Fruit fly (Drosophila melanogaster) whole organism, prepupa: Measurements from ENCODE around the gene P5CDh1.

Source experiments
- CG10631 ChIP-seq: fragments of 200-800 bp; sonication (Bioruptor generic); optimal IDR thresholded peaks from 2 replicates; lab custom pipeline; 2016; ENCODE audit warnings: missing biosample characterization, missing genetic modification characterization
- CG11294 ChIP-seq: fragments of 200-800 bp; sonication (Bioruptor generic); IDR thresholded peaks from 2 replicates; pipeline ENCODE4 v1.3.6; 2022; ENCODE audit warnings: missing biosample characterization, missing genetic modification characterization
- CG11762 ChIP-seq: fragments of 200-800 bp; sonication (Bioruptor generic); optimal IDR thresholded peaks from 3 replicates; lab custom pipeline; 2016; ENCODE audit warnings: missing biosample characterization, missing genetic modification characterization; ENCODE audit not compliant: insufficient read depth
- CG11902 ChIP-seq: fragments of 200-800 bp; sonication (Bioruptor generic); optimal IDR thresholded peaks from 3 replicates; lab custom pipeline; 2016; ENCODE audit warnings: missing biosample characterization, missing genetic modification characterization
- CG1621 ChIP-seq: fragments of 200-800 bp; sonication (Bioruptor generic); optimal IDR thresholded peaks from 3 replicates; lab custom pipeline; 2018; ENCODE audit warnings: missing biosample characterization, mild to moderate bottlenecking, missing genetic modification characterization
- CG16779 ChIP-seq: fragments of 200-800 bp; sonication (Bioruptor generic); optimal IDR thresholded peaks from 3 replicates; lab custom pipeline; 2017; ENCODE audit warnings: missing biosample characterization, mild to moderate bottlenecking, missing genetic modification characterization
- CG3032 ChIP-seq: fragments of 200-800 bp; optimal IDR thresholded peaks from 2 replicates; lab custom pipeline; 2019; ENCODE audit warnings: missing biosample characterization, mild to moderate bottlenecking, missing genetic modification characterization, moderate library complexity
- CG31627 ChIP-seq: fragments of 200-800 bp; sonication (Bioruptor generic); optimal IDR thresholded peaks from 3 replicates; lab custom pipeline; 2016; ENCODE audit warnings: missing biosample characterization, missing genetic modification characterization
- CG32006 ChIP-seq: fragments of 200-800 bp; sonication (Bioruptor generic); optimal IDR thresholded peaks from 3 replicates; lab custom pipeline; 2017; ENCODE audit warnings: missing biosample characterization, mild to moderate bottlenecking, missing genetic modification characterization
- CG34406 ChIP-seq: fragments of 200-800 bp; sonication (Bioruptor generic); optimal IDR thresholded peaks from 3 replicates; lab custom pipeline; 2016; ENCODE audit warnings: missing biosample characterization, missing genetic modification characterization
- CG3919 ChIP-seq: fragments of 200-800 bp; sonication (Bioruptor generic); optimal IDR thresholded peaks from 3 replicates; lab custom pipeline; 2016; ENCODE audit warnings: missing biosample characterization, missing genetic modification characterization
- CG6163 ChIP-seq: fragments of 200-800 bp; sonication (Bioruptor generic); IDR thresholded peaks from 3 replicates; pipeline ENCODE4 v1.3.6; 2022; ENCODE audit warnings: missing biosample characterization, missing genetic modification characterization
- CG6276 ChIP-seq: fragments of 200-800 bp; sonication (Bioruptor generic); optimal IDR thresholded peaks from 2 replicates; lab custom pipeline; 2017; ENCODE audit warnings: missing biosample characterization, mild to moderate bottlenecking, missing genetic modification characterization
- CG6792 ChIP-seq: fragments of 200-800 bp; sonication (Bioruptor generic); optimal IDR thresholded peaks from 3 replicates; lab custom pipeline; 2016; ENCODE audit warnings: missing biosample characterization, missing genetic modification characterization
- CG6808 ChIP-seq: fragments of 200-800 bp; sonication (Bioruptor generic); optimal IDR thresholded peaks from 3 replicates; lab custom pipeline; 2017; ENCODE audit warnings: missing biosample characterization, missing genetic modification characterization, mild to moderate bottlenecking, moderate library complexity, missing genetic modification reagents
- CG6854 ChIP-seq: fragments of 200-800 bp; sonication (Bioruptor generic); optimal IDR thresholded peaks from 2 replicates; lab custom pipeline; 2017; ENCODE audit warnings: missing biosample characterization, mild to moderate bottlenecking, missing genetic modification characterization
- CG7368 ChIP-seq: fragments of 200-800 bp; sonication (Bioruptor generic); optimal IDR thresholded peaks from 3 replicates; lab custom pipeline; 2016; ENCODE audit warnings: missing biosample characterization, missing genetic modification characterization
- CG8319 ChIP-seq: fragments of 200-800 bp; sonication (Bioruptor generic); optimal IDR thresholded peaks from 3 replicates; lab custom pipeline; 2016; ENCODE audit warnings: missing biosample characterization, missing genetic modification characterization
- CG8632 ChIP-seq: fragments of 200-800 bp; sonication (Bioruptor generic); optimal IDR thresholded peaks from 3 replicates; lab custom pipeline; 2016; ENCODE audit warnings: missing biosample characterization, missing genetic modification characterization
- Eip78C ChIP-seq: fragments of 200-800 bp; sonication (Bioruptor generic); peaks from one replicate; lab custom pipeline; 2016; ENCODE audit warnings: missing biosample characterization, missing genetic modification characterization
- Ets21C ChIP-seq: fragments of 200-800 bp; sonication (Bioruptor generic); optimal IDR thresholded peaks from 3 replicates; lab custom pipeline; 2016; ENCODE audit warnings: missing biosample characterization, missing genetic modification characterization
- Ets96B ChIP-seq: fragments of 200-800 bp; optimal IDR thresholded peaks from 2 replicates; lab custom pipeline; 2019; ENCODE audit warnings: missing biosample characterization, mild to moderate bottlenecking, missing genetic modification characterization, moderate library complexity
- Gug ChIP-seq: fragments of 200-800 bp; sonication (Bioruptor generic); IDR thresholded peaks from 2 replicates; pipeline ENCODE4 v1.3.6; 2022; ENCODE audit warnings: missing biosample characterization, missing genetic modification characterization
- Hr38 ChIP-seq: sonication (Bioruptor generic); optimal IDR thresholded peaks from 2 replicates; lab custom pipeline; 2016; ENCODE audit warnings: missing biosample characterization, missing genetic modification characterization
- Hr39 ChIP-seq: fragments of 200-800 bp; sonication (Bioruptor generic); optimal IDR thresholded peaks from 2 replicates; lab custom pipeline; 2016; ENCODE audit warnings: missing biosample characterization, missing genetic modification characterization
- Hr4 ChIP-seq: fragments of 200-800 bp; sonication (Bioruptor generic); optimal IDR thresholded peaks from 3 replicates; lab custom pipeline; 2016; ENCODE audit warnings: missing biosample characterization, missing genetic modification characterization
- Lpt ChIP-seq: fragments of 200-800 bp; sonication (Bioruptor generic); optimal IDR thresholded peaks from 3 replicates; lab custom pipeline; 2016; ENCODE audit warnings: missing biosample characterization, missing genetic modification characterization
- Met ChIP-seq: fragments of 200-800 bp; sonication (Bioruptor generic); optimal IDR thresholded peaks from 3 replicates; lab custom pipeline; 2016; ENCODE audit warnings: missing biosample characterization, missing genetic modification characterization
- OdsH ChIP-seq: fragments of 200-800 bp; sonication (Bioruptor generic); optimal IDR thresholded peaks from 3 replicates; lab custom pipeline; 2016; ENCODE audit warnings: missing biosample characterization, missing genetic modification characterization
- Smox ChIP-seq: fragments of 200-800 bp; sonication (Bioruptor generic); optimal IDR thresholded peaks from 3 replicates; lab custom pipeline; 2016; ENCODE audit warnings: missing biosample characterization, missing genetic modification characterization
- Sox102F ChIP-seq: fragments of 200-800 bp; sonication (Bioruptor generic); optimal IDR thresholded peaks from 2 replicates; lab custom pipeline; 2016; ENCODE audit warnings: missing biosample characterization, mild to moderate bottlenecking, missing genetic modification characterization
- Sox14 ChIP-seq: fragments of 200-800 bp; sonication (Bioruptor generic); optimal IDR thresholded peaks from 3 replicates; lab custom pipeline; 2016; ENCODE audit warnings: missing biosample characterization, missing genetic modification characterization
- Sox15 ChIP-seq: fragments of 200-800 bp; sonication (Bioruptor generic); optimal IDR thresholded peaks from 3 replicates; lab custom pipeline; 2016; ENCODE audit warnings: missing biosample characterization, missing genetic modification characterization
- achi ChIP-seq: fragments of 200-800 bp; sonication (Bioruptor generic); optimal IDR thresholded peaks from 3 replicates; lab custom pipeline; 2016; ENCODE audit warnings: missing biosample characterization, missing genetic modification characterization
- acj6 ChIP-seq: fragments of 200-800 bp; sonication (Bioruptor generic); optimal IDR thresholded peaks from 3 replicates; lab custom pipeline; 2016; ENCODE audit warnings: missing biosample characterization, missing genetic modification characterization
- cyc ChIP-seq: fragments of 200-800 bp; sonication (Bioruptor generic); optimal IDR thresholded peaks from 3 replicates; lab custom pipeline; 2016; ENCODE audit warnings: missing biosample characterization, missing genetic modification characterization
- dac ChIP-seq: fragments of 200-800 bp; sonication (Bioruptor generic); optimal IDR thresholded peaks from 2 replicates; lab custom pipeline; 2017; ENCODE audit warnings: missing biosample characterization, mild to moderate bottlenecking, missing genetic modification characterization
- dsx ChIP-seq: fragments of 200-800 bp; optimal IDR thresholded peaks from 3 replicates; lab custom pipeline; 2019; ENCODE audit warnings: missing biosample characterization, mild to moderate bottlenecking, missing genetic modification characterization, moderate library complexity; ENCODE audit not compliant: poor library complexity, severe bottlenecking
- esn ChIP-seq: fragments of 200-800 bp; sonication (Bioruptor generic); optimal IDR thresholded peaks from 2 replicates; lab custom pipeline; 2016; ENCODE audit warnings: missing biosample characterization, mild to moderate bottlenecking, missing genetic modification characterization, moderate library complexity
- fd59A ChIP-seq: fragments of 200-800 bp; sonication (Bioruptor generic); optimal IDR thresholded peaks from 2 replicates; lab custom pipeline; 2017; ENCODE audit warnings: missing biosample characterization, mild to moderate bottlenecking, missing genetic modification characterization, missing genetic modification reagents
- fd85E ChIP-seq: fragments of 200-800 bp; sonication (Bioruptor generic); optimal IDR thresholded peaks from 3 replicates; lab custom pipeline; 2016; ENCODE audit warnings: missing biosample characterization, missing genetic modification characterization
- fkh ChIP-seq: fragments of 200-800 bp; sonication (Bioruptor generic); optimal IDR thresholded peaks from 3 replicates; lab custom pipeline; 2017; ENCODE audit warnings: missing biosample characterization, mild to moderate bottlenecking, missing genetic modification characterization, moderate library complexity
- lz ChIP-seq: fragments of 200-800 bp; sonication (Bioruptor generic); optimal IDR thresholded peaks from 3 replicates; lab custom pipeline; 2016; ENCODE audit warnings: missing biosample characterization, missing genetic modification characterization
- net ChIP-seq: fragments of 200-800 bp; sonication (Bioruptor generic); optimal IDR thresholded peaks from 3 replicates; lab custom pipeline; 2016; ENCODE audit warnings: missing biosample characterization, missing genetic modification characterization
- pdm3 ChIP-seq: fragments of 200-800 bp; sonication (Bioruptor generic); optimal IDR thresholded peaks from 3 replicates; lab custom pipeline; 2016; ENCODE audit warnings: missing biosample characterization, missing genetic modification characterization
- spab ChIP-seq: fragments of 200-800 bp; sonication (Bioruptor generic); optimal IDR thresholded peaks from 2 replicates; lab custom pipeline; 2017; ENCODE audit warnings: missing biosample characterization, mild to moderate bottlenecking, missing genetic modification characterization, missing genetic modification reagents
- ss ChIP-seq, 2 experiments: fragments of 200-800 bp; sonication (Bioruptor generic); optimal IDR thresholded peaks; 2 replicates in 1 of 2; 3 replicates in 1 of 2; lab custom pipeline; 2017 to 2018; ENCODE audit warnings: mild to moderate bottlenecking in 2 of 2, missing biosample characterization in 2 of 2, missing genetic modification characterization in 2 of 2, moderate library complexity in 1 of 2
- topi ChIP-seq: fragments of 200-800 bp; sonication (Bioruptor generic); optimal IDR thresholded peaks from 3 replicates; lab custom pipeline; 2016; ENCODE audit warnings: missing biosample characterization, missing genetic modification characterization

The P5CDh1 gene

DNA sequence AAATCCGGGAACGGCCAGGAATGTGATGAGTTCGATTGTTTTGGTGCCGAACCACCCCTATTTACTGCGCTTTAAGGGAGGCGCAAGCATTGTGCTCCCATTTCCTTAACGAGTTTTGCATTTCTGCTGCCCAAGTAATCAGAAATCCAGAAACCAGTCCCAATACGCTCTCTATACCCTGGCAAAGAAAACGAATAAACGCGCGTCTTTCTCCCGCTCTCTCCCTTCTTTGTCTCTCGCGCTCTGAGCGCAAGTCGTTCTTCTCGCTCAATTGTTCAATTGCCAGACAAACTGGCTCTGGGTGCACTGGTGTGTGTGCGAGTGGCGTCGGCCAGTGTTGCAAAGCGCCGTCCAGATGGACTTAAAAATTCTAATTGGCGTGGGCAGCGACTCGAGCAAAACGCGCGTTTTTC is 39.2 kb upstream of the P5CDh1 start (continued):
- TF ChIP-seq CG16779 (tag; lab: Kevin White, UChicago) (peak; percentile 92), fd59A (GFP tag; lab: Kevin White, UChicago) (peak; percentile 92), CG11762 (GFP tag; lab: Kevin White, UChicago) (peak; percentile 92), Sox14 (GFP tag; lab: Kevin White, UChicago) (peak; percentile 99), Lpt (peak; percentile 92), net (GFP tag; lab: Kevin White, UChicago) (peak; percentile 98), CG7368 (GFP tag; lab: Kevin White, UChicago) (peak; percentile 99), fd85E (peak; percentile 95), CG1621 (tag; lab: Kevin White, UChicago) (peak; percentile 95), CG6792 (GFP tag; lab: Kevin White, UChicago) (peak; percentile 99), cyc (GFP tag; lab: Kevin White, UChicago) (peak; percentile 99), Hr38 (peak; percentile 78), lz (peak; percentile 99), Smox (GFP tag; lab: Kevin White, UChicago) (peak; percentile 98), acj6 (GFP tag; lab: Kevin White, UChicago) (peak; percentile 98), CG6163 (GFP tag; lab: Robert Waterston, UW) (peak; percentile 99), dac (peak; percentile 92), Hr4 (GFP tag; lab: Kevin White, UChicago) (peak; percentile 97), ss (GFP tag; optimal IDR thresholded peaks at IDR 0.05; lab: Kevin White, UChicago) (peak; percentile 85 to 94), Sox15 (GFP tag; lab: Kevin White, UChicago) (peak; percentile 98), CG10631 (peak; percentile 96), OdsH (peak; percentile 98), CG32006 (GFP tag; lab: Kevin White, UChicago) (peak; percentile 96), Met (GFP tag; lab: Kevin White, UChicago) (peak; percentile 98), CG6808 (GFP tag; lab: Kevin White, UChicago) (peak; percentile 90), CG8632 (GFP tag; lab: Kevin White, UChicago) (peak; percentile 97), pdm3 (GFP tag; lab: Kevin White, UChicago) (peak; percentile 99), Hr39 (GFP tag; lab: Kevin White, UChicago) (peak; percentile 99), Ets21C (GFP tag; lab: Kevin White, UChicago) (peak; percentile 98), CG6276 (GFP tag; lab: Kevin White, UChicago) (peak; percentile 89), spab (GFP tag; lab: Kevin White, UChicago) (peak; percentile 94), CG3032 (peak; percentile 95), Gug (GFP tag; lab: Robert Waterston, UW) (peak; percentile 97)

DNA sequence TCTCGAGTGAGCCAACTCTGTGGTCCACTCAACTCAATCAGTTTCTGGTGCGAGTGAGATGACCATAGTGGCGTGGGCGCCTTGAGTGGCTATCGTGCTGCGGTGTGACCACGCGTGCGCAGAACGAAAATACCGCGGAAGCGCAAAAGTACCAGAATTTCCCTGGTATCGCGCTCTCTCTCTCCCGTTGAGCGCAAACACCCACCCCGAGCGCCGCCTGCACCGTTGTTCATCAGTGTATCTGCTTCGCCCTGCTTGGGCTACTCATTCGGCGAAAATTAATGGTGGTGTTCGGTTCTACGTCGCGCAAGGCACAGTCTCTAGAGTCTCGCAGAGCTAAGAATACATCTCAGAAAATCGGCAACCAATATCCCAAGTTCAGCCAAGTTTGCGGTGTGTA is 38.2 kb upstream of the P5CDh1 start:
- TF ChIP-seq dac = no peak
- no peak for TF ChIP-seq lz
- peak; percentile 3 for TF ChIP-seq CG11762 (GFP tag; lab: Kevin White, UChicago)
- TF ChIP-seq CG6854 (GFP tag; lab: Kevin White, UChicago) = peak; percentile 89
- TF ChIP-seq Sox14 (GFP tag; lab: Kevin White, UChicago) = peak; percentile 71
- no peak; the same call in 1 of the 2 replicates for TF ChIP-seq CG11294
- no peak for TF ChIP-seq CG31627
- TF ChIP-seq CG6792 (GFP tag; lab: Kevin White, UChicago) = no peak
- peak; percentile 84 for TF ChIP-seq Eip78C (GFP tag; lab: Kevin White, UChicago)
- TF ChIP-seq CG3919 (GFP tag; lab: Kevin White, UChicago) = peak; percentile 80
- TF ChIP-seq pdm3 (GFP tag; lab: Kevin White, UChicago) = no peak
- peak; percentile 53 for TF ChIP-seq fkh (GFP tag; lab: Kevin White, UChicago)
- peak; percentile 45 for TF ChIP-seq CG6276 (GFP tag; lab: Kevin White, UChicago)
- TF ChIP-seq OdsH = no peak
- TF ChIP-seq Hr38 = no peak
- no peak for TF ChIP-seq fd59A (GFP tag; lab: Kevin White, UChicago)
- peak; percentile 57 for TF ChIP-seq esn (GFP tag; lab: Kevin White, UChicago)
- TF ChIP-seq Sox102F (GFP tag; lab: Kevin White, UChicago) = peak; percentile 50
- peak; percentile 68 for TF ChIP-seq net (GFP tag; lab: Kevin White, UChicago)
- peak; percentile 18 for TF ChIP-seq CG3032
- no peak for TF ChIP-seq CG34406
- peak; percentile 29 for TF ChIP-seq Smox (GFP tag; lab: Kevin White, UChicago)
- TF ChIP-seq spab (GFP tag; lab: Kevin White, UChicago) = peak; percentile 25
- TF ChIP-seq CG16779 (tag; lab: Kevin White, UChicago) = peak; percentile 64
- TF ChIP-seq CG8319 (GFP tag; lab: Kevin White, UChicago) = no peak
- TF ChIP-seq CG6808 (GFP tag; lab: Kevin White, UChicago) = peak; percentile 28
- TF ChIP-seq CG7368 (GFP tag; lab: Kevin White, UChicago) = peak; percentile 24
- TF ChIP-seq achi (GFP tag; lab: Kevin White, UChicago) = peak; percentile 63
- TF ChIP-seq CG11902 = no peak
- TF ChIP-seq topi (GFP tag; lab: Kevin White, UChicago) = peak; percentile 55
- peak; percentile 71 for TF ChIP-seq dsx (GFP tag; lab: Kevin White, UChicago)
- TF ChIP-seq Ets96B (tag; lab: Kevin White, UChicago) = peak; percentile 40
